Worm (Caenorhabditis elegans): ENCODE measurements around the gene F37C4.5.

ce11 chrIV:3848985-3849384 lies 24.6 kb downstream of the F37C4.5 start:
- no peak for TF ChIP-seq ets-7 (tag; optimal IDR thresholded peaks at IDR 0.05)
- TF ChIP-seq flt-1 (GFP tag; IDR thresholded peaks at IDR 0.05) = no peak
- no peak for TF ChIP-seq sea-1 (GFP tag; conservative IDR thresholded peaks at IDR 0.05)
- no peak for TF ChIP-seq hmbx-1 (tag; optimal IDR thresholded peaks at IDR 0.05)
- TF ChIP-seq hnd-1 (tag; optimal IDR thresholded peaks at IDR 0.05) = no peak
- no peak for TF ChIP-seq scrt-1 (GFP tag; IDR thresholded peaks at IDR 0.05)
- TF ChIP-seq ama-1 (optimal IDR thresholded peaks at IDR 0.05) = no peak
- TF ChIP-seq tbx-11 (GFP tag; IDR thresholded peaks at IDR 0.05) = no peak
- no peak for TF ChIP-seq pes-1 (GFP tag; IDR thresholded peaks at IDR 0.05)
- no peak for TF ChIP-seq hmg-4 (GFP tag; optimal IDR thresholded peaks at IDR 0.05)
- no peak for TF ChIP-seq tbx-37 (GFP tag; conservative IDR thresholded peaks at IDR 0.05)
- no peak for TF ChIP-seq ceh-13 (GFP tag; optimal IDR thresholded peaks at IDR 0.05)
- no peak for TF ChIP-seq aly-1 (tag; optimal IDR thresholded peaks at IDR 0.05)
